Worm (Caenorhabditis elegans): ENCODE results near the gene nspg-13.

nspg-13 gene

DNA sequence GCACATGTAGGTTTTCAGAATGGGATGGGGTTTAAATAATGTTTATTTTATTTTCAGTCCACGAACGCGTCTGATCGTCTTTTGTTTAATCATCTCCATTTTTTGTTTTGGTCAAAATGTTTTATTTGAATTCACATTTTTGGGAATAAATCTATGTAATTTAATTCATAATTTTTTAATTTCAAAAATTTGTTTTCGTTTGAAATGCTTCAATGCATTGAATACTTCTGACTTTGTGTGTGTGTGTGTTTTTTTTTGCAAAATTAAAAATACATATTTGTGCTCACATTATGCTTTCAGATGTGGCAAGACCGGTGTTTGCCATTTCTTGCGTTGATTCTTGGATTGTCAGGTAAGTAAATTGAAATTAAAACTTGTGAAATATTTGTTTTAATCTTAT lies at the start of gene nspg-13:
TSS of gene nspg-13 (plus strand) at position 301 of the 400 bp plus-strand sequence.
- TF ChIP-seq T22C8.4 (GFP tag; IDR thresholded peaks at IDR 0.05): no peak

- TF ChIP-seq ztf-29 (GFP tag; IDR thresholded peaks at IDR 0.05) (no peak), T22C8.4 (GFP tag; IDR thresholded peaks at IDR 0.05) (0 out of 2 replicates have a peak, but pooled peaks have one; percentile 23)
Observed at ce11 chrX:5205561-5205960, 49.4 kb upstream of the nspg-13 start, which contains the start of gene H28G03.2. Gene H28G03.2, plus strand, starts transcription at chrX:5205760.

ce11 chrX:5207819-5208218 lies 47.2 kb upstream of the nspg-13 start:
- no peak for TF ChIP-seq ztf-23 (GFP tag; IDR thresholded peaks at IDR 0.05)
- TF ChIP-seq tab-1 (GFP tag; IDR thresholded peaks at IDR 0.05): no peak
- TF ChIP-seq flt-1 (GFP tag; IDR thresholded peaks at IDR 0.05): 0 out of 2 replicates have a peak, but pooled peaks have one; percentile 30

DNA sequence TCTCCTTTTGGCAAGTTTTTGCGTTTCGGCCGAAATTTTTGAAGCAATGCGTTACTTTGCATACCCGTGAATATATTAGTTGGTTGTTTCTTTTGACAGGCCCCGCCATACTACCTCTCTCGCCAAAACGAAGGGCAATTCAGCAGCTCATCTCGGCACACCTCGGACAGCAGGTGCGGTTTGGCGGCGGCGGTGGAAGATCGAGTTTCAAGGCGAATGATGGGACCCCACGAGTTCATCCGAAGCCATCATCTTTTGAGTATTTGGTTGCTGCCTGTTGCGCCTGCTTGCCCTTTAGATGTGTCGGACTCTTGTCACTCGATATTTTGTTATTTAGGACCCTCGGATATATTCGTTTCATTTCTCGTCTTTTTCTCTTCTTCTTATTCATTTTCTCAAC lies 46.7 kb upstream of the nspg-13 start:
- no peak for TF ChIP-seq T22C8.4 (GFP tag; IDR thresholded peaks at IDR 0.05)

ce11 chrX:5208831-5209230 lies 46.2 kb upstream of the nspg-13 start:
- TF ChIP-seq tab-1 (GFP tag; IDR thresholded peaks at IDR 0.05): no peak
- no peak for TF ChIP-seq cog-1 (tag; optimal IDR thresholded peaks at IDR 0.05)
- no peak for TF ChIP-seq T22C8.4 (GFP tag; IDR thresholded peaks at IDR 0.05)
- no peak for TF ChIP-seq klf-2 (GFP tag; conservative IDR thresholded peaks at IDR 0.05)
- no peak for TF ChIP-seq med-1 (GFP tag; optimal IDR thresholded peaks at IDR 0.05; ENCODE audit: insufficient read depth)
- no peak for TF ChIP-seq flt-1 (GFP tag; IDR thresholded peaks at IDR 0.05)
- no peak for TF ChIP-seq ztf-29 (GFP tag; IDR thresholded peaks at IDR 0.05)
- TF ChIP-seq ztf-23 (GFP tag; IDR thresholded peaks at IDR 0.05): no peak
- TF ChIP-seq ref-1 (GFP tag; conservative IDR thresholded peaks at IDR 0.05): no peak

DNA sequence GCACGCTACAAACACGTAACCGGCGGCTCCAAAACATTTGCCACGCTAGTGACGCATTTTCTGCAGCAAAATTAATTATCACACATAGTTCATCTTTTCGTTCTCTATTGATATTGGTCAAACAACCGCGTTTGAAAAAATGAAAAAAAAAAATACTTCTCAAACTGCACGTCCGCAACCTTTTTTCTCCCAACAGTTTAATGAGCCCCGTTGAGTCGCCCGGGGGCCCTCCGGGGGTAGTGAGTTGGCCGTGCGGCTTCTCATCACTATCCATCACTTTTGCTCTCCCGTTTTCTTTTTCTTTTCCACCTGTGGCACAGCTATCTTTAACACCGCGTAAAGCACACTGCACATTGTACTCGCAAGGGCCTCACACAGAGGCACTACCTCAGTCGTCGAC lies 45.6 kb upstream of the nspg-13 start:
- no peak for TF ChIP-seq cog-1 (tag; optimal IDR thresholded peaks at IDR 0.05)
- TF ChIP-seq ref-1 (GFP tag; conservative IDR thresholded peaks at IDR 0.05): no peak
- TF ChIP-seq tab-1 (GFP tag; IDR thresholded peaks at IDR 0.05): no peak
- TF ChIP-seq klf-2 (GFP tag; conservative IDR thresholded peaks at IDR 0.05): no peak
- no peak for TF ChIP-seq med-1 (GFP tag; optimal IDR thresholded peaks at IDR 0.05; ENCODE audit: insufficient read depth)
- no peak for TF ChIP-seq ztf-23 (GFP tag; IDR thresholded peaks at IDR 0.05)

ce11 chrX:5210524-5210923 lies 44.5 kb upstream of the nspg-13 start:
- TF ChIP-seq tab-1 (GFP tag; IDR thresholded peaks at IDR 0.05) (no peak), ref-1 (GFP tag; conservative IDR thresholded peaks at IDR 0.05) (no peak), klf-2 (GFP tag; conservative IDR thresholded peaks at IDR 0.05) (no peak), med-1 (GFP tag; optimal IDR thresholded peaks at IDR 0.05; ENCODE audit: insufficient read depth) (no peak), ztf-23 (GFP tag; IDR thresholded peaks at IDR 0.05) (no peak), flt-1 (GFP tag; IDR thresholded peaks at IDR 0.05) (no peak), T22C8.4 (GFP tag; IDR thresholded peaks at IDR 0.05) (no peak), ztf-29 (GFP tag; IDR thresholded peaks at IDR 0.05) (no peak), cog-1 (tag; optimal IDR thresholded peaks at IDR 0.05) (peak; percentile 35)

ce11 chrX:5210927-5211655 lies 43.9 kb upstream of the nspg-13 start:
- no peak for TF ChIP-seq med-1 (GFP tag; optimal IDR thresholded peaks at IDR 0.05; ENCODE audit: insufficient read depth)
- TF ChIP-seq ztf-23 (GFP tag; IDR thresholded peaks at IDR 0.05): no peak
- no peak for TF ChIP-seq cog-1 (tag; optimal IDR thresholded peaks at IDR 0.05)
- no peak for TF ChIP-seq klf-2 (GFP tag; conservative IDR thresholded peaks at IDR 0.05)
- TF ChIP-seq flt-1 (GFP tag; IDR thresholded peaks at IDR 0.05): no peak
- TF ChIP-seq T22C8.4 (GFP tag; IDR thresholded peaks at IDR 0.05): no peak
- TF ChIP-seq ref-1 (GFP tag; conservative IDR thresholded peaks at IDR 0.05): no peak
- no peak for TF ChIP-seq tab-1 (GFP tag; IDR thresholded peaks at IDR 0.05)
- no peak for TF ChIP-seq ztf-29 (GFP tag; IDR thresholded peaks at IDR 0.05)

DNA sequence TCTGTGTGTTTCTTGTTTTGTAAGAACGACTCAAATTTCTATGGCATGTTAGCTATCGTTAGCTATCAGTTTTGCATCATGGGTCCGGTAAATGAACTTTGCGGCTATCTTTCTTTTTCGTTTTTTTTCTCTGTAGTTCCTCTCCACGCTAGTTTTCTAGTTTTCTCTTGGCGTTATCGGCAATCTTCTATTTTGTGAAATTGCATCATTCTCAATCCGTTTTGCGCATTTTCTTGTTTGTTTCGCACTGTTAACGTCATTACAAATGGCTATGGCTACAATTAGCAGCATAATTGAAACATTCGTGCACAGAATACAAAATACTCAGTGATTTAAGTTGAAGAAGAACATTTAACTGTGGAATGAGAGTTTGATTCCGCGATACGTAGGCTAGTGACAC lies 42.0 kb upstream of the nspg-13 start:
- TF ChIP-seq klf-2 (GFP tag; conservative IDR thresholded peaks at IDR 0.05) (no peak), med-1 (GFP tag; optimal IDR thresholded peaks at IDR 0.05; ENCODE audit: insufficient read depth) (no peak), ref-1 (GFP tag; conservative IDR thresholded peaks at IDR 0.05) (no peak), cog-1 (tag; optimal IDR thresholded peaks at IDR 0.05) (no peak), ztf-23 (GFP tag; IDR thresholded peaks at IDR 0.05) (no peak), T22C8.4 (GFP tag; IDR thresholded peaks at IDR 0.05) (no peak), ztf-29 (GFP tag; IDR thresholded peaks at IDR 0.05) (no peak), tab-1 (GFP tag; IDR thresholded peaks at IDR 0.05) (no peak)

- TF ChIP-seq cog-1 (tag; optimal IDR thresholded peaks at IDR 0.05) (no peak), ztf-29 (GFP tag; IDR thresholded peaks at IDR 0.05) (no peak), med-1 (GFP tag; optimal IDR thresholded peaks at IDR 0.05; ENCODE audit: insufficient read depth) (no peak), klf-2 (GFP tag; conservative IDR thresholded peaks at IDR 0.05) (no peak), tab-1 (GFP tag; IDR thresholded peaks at IDR 0.05) (no peak), flt-1 (GFP tag; IDR thresholded peaks at IDR 0.05) (no peak), T22C8.4 (GFP tag; IDR thresholded peaks at IDR 0.05) (no peak), ztf-23 (GFP tag; IDR thresholded peaks at IDR 0.05) (no peak), ref-1 (GFP tag; conservative IDR thresholded peaks at IDR 0.05) (no peak)
Observed at ce11 chrX:5213565-5213964, 41.4 kb upstream of the nspg-13 start.

- no peak for TF ChIP-seq ref-1 (GFP tag; conservative IDR thresholded peaks at IDR 0.05)
- no peak for TF ChIP-seq tab-1 (GFP tag; IDR thresholded peaks at IDR 0.05)
- TF ChIP-seq ztf-23 (GFP tag; IDR thresholded peaks at IDR 0.05): 0 out of 2 replicates have a peak, but pooled peaks have one; percentile 44
Observed at ce11 chrX:5214790-5215189, 40.2 kb upstream of the nspg-13 start.
